Worm (Caenorhabditis elegans) whole organism, L3 larva: Measurements from ENCODE around the gene clec-60.

Experiments used
- ZK546.5 ChIP-seq: sonication (generic microtip); optimal IDR thresholded peaks from 2 replicates; lab custom pipeline; 2017; ENCODE audit warnings: missing biosample characterization, missing genetic modification characterization
- aly-2 ChIP-seq: fragments of 150-350 bp; optimal IDR thresholded peaks from 2 replicates; lab custom pipeline; 2014; ENCODE audit warnings: missing biosample characterization, missing genetic modification characterization
- ama-1 ChIP-seq: fragments of 150-350 bp; optimal IDR thresholded peaks from 2 replicates; lab custom pipeline; 2018
- ceh-16 ChIP-seq: sonication (generic microtip); optimal IDR thresholded peaks from 2 replicates; lab custom pipeline; 2017; ENCODE audit warnings: missing biosample characterization, missing genetic modification characterization
- ceh-82 ChIP-seq: fragments of 150-350 bp; optimal IDR thresholded peaks from 2 replicates; lab custom pipeline; 2014; ENCODE audit warnings: missing biosample characterization, missing genetic modification characterization
- ceh-9 ChIP-seq: sonication (generic microtip); optimal IDR thresholded peaks from 2 replicates; lab custom pipeline; 2018; ENCODE audit warnings: missing biosample characterization, missing genetic modification characterization
- daf-12 ChIP-seq: fragments of 150-350 bp; optimal IDR thresholded peaks from 2 replicates; lab custom pipeline; 2014; ENCODE audit warnings: missing biosample characterization, missing genetic modification reagents, missing genetic modification characterization
- egl-27 ChIP-seq: sonication (generic microtip); optimal IDR thresholded peaks from 4 replicates; lab custom pipeline; 2017; ENCODE audit warnings: missing biosample characterization, missing genetic modification reagents, missing genetic modification characterization
- egl-5 ChIP-seq: fragments of 150-350 bp; optimal IDR thresholded peaks from 2 replicates; lab custom pipeline; 2017; ENCODE audit warnings: missing biosample characterization, missing genetic modification reagents, missing genetic modification characterization, inconsistent platforms
- elt-1 ChIP-seq: fragments of 150-350 bp; optimal IDR thresholded peaks from 2 replicates; lab custom pipeline; 2014; ENCODE audit warnings: missing biosample characterization, missing genetic modification characterization
- elt-2 ChIP-seq: sonication (generic microtip); optimal IDR thresholded peaks from 2 replicates; lab custom pipeline; 2016; ENCODE audit warnings: missing genetic modification reagents, mild to moderate bottlenecking, missing genetic modification characterization, missing compliant biosample characterization
- elt-3 ChIP-seq, 3 experiments: fragments of 150-350 bp in 1 of 3; sonication (generic microtip) in 2 of 3; optimal IDR thresholded peaks; 2 replicates in 2 of 3; 4 replicates in 1 of 3; lab custom pipeline; 2014 to 2017; ENCODE audit warnings: missing biosample characterization in 3 of 3, missing genetic modification characterization in 3 of 3
- eor-1 ChIP-seq, 2 experiments: fragments of 150-350 bp; optimal IDR thresholded peaks; 2 replicates each; lab custom pipeline; 2014 to 2018; ENCODE audit warnings: missing biosample characterization in 2 of 2, missing genetic modification characterization in 2 of 2
- fkh-2 ChIP-seq: fragments of 150-350 bp; optimal IDR thresholded peaks from 2 replicates; lab custom pipeline; 2014; ENCODE audit warnings: missing biosample characterization, missing genetic modification reagents, missing genetic modification characterization
- jun-1 ChIP-seq: fragments of 150-350 bp; optimal IDR thresholded peaks from 2 replicates; lab custom pipeline; 2014; ENCODE audit warnings: missing biosample characterization, missing genetic modification reagents, missing genetic modification characterization
- lin-15B ChIP-seq: fragments of 150-350 bp; optimal IDR thresholded peaks from 2 replicates; lab custom pipeline; 2014; ENCODE audit warnings: missing biosample characterization, missing genetic modification characterization
- lin-39 ChIP-seq: fragments of 150-350 bp; optimal IDR thresholded peaks from 2 replicates; lab custom pipeline; 2018; ENCODE audit warnings: missing biosample characterization, missing genetic modification reagents, missing genetic modification characterization
- lsy-12 ChIP-seq: sonication (generic microtip); optimal IDR thresholded peaks from 2 replicates; lab custom pipeline; 2016; ENCODE audit warnings: mild to moderate bottlenecking, missing genetic modification characterization, missing compliant biosample characterization
- mdl-1 ChIP-seq: fragments of 150-350 bp; optimal IDR thresholded peaks from 2 replicates; lab custom pipeline; 2014; ENCODE audit warnings: missing biosample characterization, missing genetic modification characterization
- mml-1 ChIP-seq: fragments of 150-350 bp; sonication (generic microtip); optimal IDR thresholded peaks from 3 replicates; lab custom pipeline; 2014; ENCODE audit warnings: missing biosample characterization, missing genetic modification characterization
- nfya-1 ChIP-seq: sonication (generic microtip); optimal IDR thresholded peaks from 2 replicates; lab custom pipeline; 2017; ENCODE audit warnings: missing genetic modification characterization, mild to moderate bottlenecking, missing compliant biosample characterization, antibody characterized with exemption, moderate library complexity; ENCODE audit not compliant: insufficient read depth
- nhr-11 ChIP-seq: fragments of 150-350 bp; optimal IDR thresholded peaks from 2 replicates; lab custom pipeline; 2014; ENCODE audit warnings: missing biosample characterization, missing genetic modification characterization
- nhr-12 ChIP-seq: fragments of 150-350 bp; optimal IDR thresholded peaks from 2 replicates; lab custom pipeline; 2014; ENCODE audit warnings: missing biosample characterization, missing genetic modification characterization
- nhr-23 ChIP-seq: fragments of 150-350 bp; optimal IDR thresholded peaks from 2 replicates; lab custom pipeline; 2014; ENCODE audit warnings: missing biosample characterization, missing genetic modification reagents, missing genetic modification characterization
- nhr-237 ChIP-seq: fragments of 150-350 bp; optimal IDR thresholded peaks from 2 replicates; lab custom pipeline; 2014; ENCODE audit warnings: missing biosample characterization, missing genetic modification characterization
- nhr-25 ChIP-seq: sonication (generic microtip); optimal IDR thresholded peaks from 2 replicates; lab custom pipeline; 2017; ENCODE audit warnings: missing biosample characterization, missing genetic modification characterization
- nhr-28 ChIP-seq: fragments of 150-350 bp; optimal IDR thresholded peaks from 2 replicates; lab custom pipeline; 2014; ENCODE audit warnings: missing biosample characterization, missing genetic modification characterization
- nhr-43 ChIP-seq: sonication (generic microtip); optimal IDR thresholded peaks from 2 replicates; lab custom pipeline; 2016; ENCODE audit warnings: mild to moderate bottlenecking, missing genetic modification characterization, missing compliant biosample characterization; ENCODE audit not compliant: poor library complexity, severe bottlenecking
- nhr-67 ChIP-seq: fragments of 150-350 bp; optimal IDR thresholded peaks from 2 replicates; lab custom pipeline; 2014; ENCODE audit warnings: missing biosample characterization, missing genetic modification characterization
- nhr-76 ChIP-seq: fragments of 150-350 bp; sonication (generic microtip); optimal IDR thresholded peaks from 5 replicates; lab custom pipeline; 2014; ENCODE audit warnings: missing biosample characterization, missing genetic modification characterization
- nhr-77 ChIP-seq: fragments of 150-350 bp; optimal IDR thresholded peaks from 2 replicates; lab custom pipeline; 2014; ENCODE audit warnings: missing biosample characterization, missing genetic modification characterization
- pha-4 ChIP-seq: fragments of 150-350 bp; optimal IDR thresholded peaks from 2 replicates; lab custom pipeline; 2014; ENCODE audit warnings: missing biosample characterization, missing genetic modification reagents, missing genetic modification characterization
- pqm-1 ChIP-seq: fragments of 150-350 bp; optimal IDR thresholded peaks from 2 replicates; lab custom pipeline; 2017; ENCODE audit warnings: missing biosample characterization, missing genetic modification characterization, inconsistent platforms
- skn-1 ChIP-seq: fragments of 150-350 bp; optimal IDR thresholded peaks from 2 replicates; lab custom pipeline; 2014; ENCODE audit warnings: missing biosample characterization, missing genetic modification characterization
- unc-39 ChIP-seq: sonication (generic microtip); optimal IDR thresholded peaks from 4 replicates; lab custom pipeline; 2017; ENCODE audit warnings: missing biosample characterization, missing genetic modification characterization
- unc-62 ChIP-seq: fragments of 150-350 bp; sonication (generic microtip); optimal IDR thresholded peaks from 4 replicates; lab custom pipeline; 2014; ENCODE audit warnings: missing biosample characterization, missing genetic modification reagents, missing genetic modification characterization

The clec-60 gene

DNA sequence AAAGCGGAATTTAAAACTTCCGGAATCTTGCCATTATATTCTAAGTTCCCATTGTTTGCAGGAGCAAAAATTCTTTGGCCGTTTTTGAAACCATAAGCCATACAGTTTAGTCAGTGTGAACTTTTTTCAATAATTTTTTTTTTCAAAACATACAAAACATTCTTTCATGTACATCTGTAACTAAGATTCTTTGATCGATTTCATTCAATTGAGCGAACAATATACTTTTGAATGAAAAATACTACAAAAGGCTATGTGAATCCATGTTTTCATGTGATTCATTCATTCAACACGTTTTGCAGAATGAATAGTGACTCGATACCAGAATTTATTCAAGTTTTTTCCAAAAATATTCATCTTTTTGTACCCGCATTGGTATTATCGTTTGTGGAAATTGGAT is 5.1 kb upstream of the clec-60 start, which contains the start of gene ZK666.15:
Gene ZK666.15 (plus strand): TSS at position 301 of the 400 bp plus-strand sequence.
- no peak for TF ChIP-seq nhr-76
- no peak for TF ChIP-seq fkh-2 (tag; lab: Kevin White, UChicago)
- no peak for TF ChIP-seq daf-12 (tag; lab: Kevin White, UChicago)
- no peak for TF ChIP-seq unc-39 (tag; lab: Kevin White, UChicago)
- TF ChIP-seq nhr-237 (tag; lab: Kevin White, UChicago): no peak
- no peak for TF ChIP-seq ama-1 (lab: Kevin White, UChicago)
- no peak for TF ChIP-seq lin-39 (tag; lab: Kevin White, UChicago)
- TF ChIP-seq nfya-1 (tag; lab: Kevin White, UChicago): no peak
- TF ChIP-seq elt-1 (tag; lab: Kevin White, UChicago): no peak
- no peak for TF ChIP-seq nhr-43 (tag; lab: Kevin White, UChicago)
- no peak for TF ChIP-seq lsy-12
- no peak for TF ChIP-seq skn-1 (tag; lab: Kevin White, UChicago)
- no peak for TF ChIP-seq nhr-23 (tag; lab: Kevin White, UChicago)
- no peak for TF ChIP-seq nhr-11 (tag; lab: Kevin White, UChicago)

DNA sequence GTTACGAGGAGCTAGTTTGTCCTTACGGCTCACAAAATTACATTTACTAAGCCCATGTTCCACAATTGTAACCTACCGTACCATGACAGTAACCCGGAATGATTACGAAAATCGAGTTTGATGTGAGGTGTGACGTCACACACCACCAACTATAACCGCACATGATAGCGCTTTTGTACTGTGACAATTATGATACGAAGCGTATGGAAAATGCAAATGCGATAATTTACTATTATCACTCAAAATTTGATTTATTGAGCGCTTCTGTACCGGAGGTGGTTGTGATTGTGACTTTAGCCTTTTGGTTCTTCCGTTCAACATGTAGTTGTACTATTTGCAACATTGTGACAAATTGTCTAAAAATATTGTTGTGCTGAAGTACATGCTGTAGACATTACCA is 4.0 kb upstream of the clec-60 start:
- TF ChIP-seq lin-15B (tag; lab: Kevin White, UChicago): no peak
- no peak for TF ChIP-seq ceh-82 (tag; lab: Kevin White, UChicago)
- TF ChIP-seq aly-2 (tag; lab: Kevin White, UChicago): no peak
- no peak for TF ChIP-seq lsy-12
- no peak for TF ChIP-seq mml-1 (tag; lab: Kevin White, UChicago)
- peak; percentile 84 for TF ChIP-seq elt-2 (tag; lab: Kevin White, UChicago)
- TF ChIP-seq jun-1: peak; percentile 70
- TF ChIP-seq nhr-23 (tag; lab: Kevin White, UChicago): no peak
- no peak for TF ChIP-seq ceh-9 (tag; lab: Kevin White, UChicago)
- TF ChIP-seq nhr-12 (tag; lab: Kevin White, UChicago): no peak
- no peak for TF ChIP-seq nhr-77 (tag; lab: Kevin White, UChicago)
- TF ChIP-seq ama-1 (lab: Kevin White, UChicago): no peak
- TF ChIP-seq lin-39 (tag; lab: Kevin White, UChicago): no peak
- peak; percentile 87 for TF ChIP-seq pqm-1 (tag; lab: Kevin White, UChicago)
- TF ChIP-seq elt-3 (tag; optimal IDR thresholded peaks at IDR 0.05; lab: Kevin White, UChicago): no peak
- TF ChIP-seq nhr-76: no peak
- TF ChIP-seq egl-27 (tag; lab: Kevin White, UChicago): no peak
- TF ChIP-seq unc-62 (GFP tag; lab: Kevin White, UChicago): no peak
- TF ChIP-seq fkh-2 (tag; lab: Kevin White, UChicago): no peak
- no peak for TF ChIP-seq nhr-25 (tag; lab: Kevin White, UChicago)
- no peak for TF ChIP-seq egl-5 (tag; lab: Kevin White, UChicago)
- no peak for TF ChIP-seq nhr-67 (tag; lab: Kevin White, UChicago)

- no peak for TF ChIP-seq nhr-237 (tag; lab: Kevin White, UChicago)
- TF ChIP-seq mdl-1 (tag; lab: Kevin White, UChicago): no peak
These were observed 2.2 kb upstream of the clec-60 start for ce11 chrII:10483860-10484259.

- TF ChIP-seq ceh-16 (tag; lab: Kevin White, UChicago) (no peak), elt-2 (tag; lab: Kevin White, UChicago) (peak; percentile 67), pqm-1 (tag; lab: Kevin White, UChicago) (peak; percentile 48)
These were observed 1.2 kb upstream of the clec-60 start for ce11 chrII:10482899-10483298.

DNA sequence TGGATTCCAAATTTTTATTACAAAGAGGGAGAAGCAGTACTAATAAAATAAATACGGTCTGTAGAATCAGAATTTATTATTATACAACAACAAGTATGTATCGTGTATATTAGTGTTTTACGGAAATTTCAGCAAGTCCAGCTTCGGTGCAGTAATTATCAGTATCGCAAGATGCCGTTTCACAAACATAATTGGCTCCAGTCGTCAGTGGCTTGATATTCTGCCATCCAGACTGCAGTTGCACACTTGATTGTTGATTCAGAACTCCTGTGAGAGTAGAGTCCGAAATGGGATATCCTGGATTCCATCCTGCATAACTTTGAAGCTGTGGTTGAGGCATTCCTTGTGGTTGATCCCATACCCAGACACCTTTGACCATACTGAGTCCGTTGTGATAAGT is 1.6 kb downstream of the clec-60 start:
- TF ChIP-seq mdl-1 (tag; lab: Kevin White, UChicago): no peak
- TF ChIP-seq nhr-25 (tag; lab: Kevin White, UChicago): no peak
- no peak for TF ChIP-seq aly-2 (tag; lab: Kevin White, UChicago)
- TF ChIP-seq ceh-9 (tag; lab: Kevin White, UChicago): no peak
- TF ChIP-seq ceh-16 (tag; lab: Kevin White, UChicago): no peak
- TF ChIP-seq nhr-28: no peak
- no peak for TF ChIP-seq eor-1 (tag; optimal IDR thresholded peaks at IDR 0.05; lab: Kevin White, UChicago)
- TF ChIP-seq nhr-23 (tag; lab: Kevin White, UChicago): no peak
- TF ChIP-seq ZK546.5: no peak
- no peak for TF ChIP-seq pha-4 (tag; lab: Kevin White, UChicago)
